Fruit fly (Drosophila melanogaster) whole organism, embryonic: ENCODE measurements around the gene CG15764.
A peak's percentile ranks its signal among the peaks of the same experiment; 100 is the strongest.

Experiments
- Bteb2 ChIP-seq: fragments of 200-800 bp; sonication (Bioruptor generic); optimal IDR thresholded peaks from 2 replicates; lab custom pipeline; 2016; ENCODE audit warnings: missing biosample characterization, missing genetic modification characterization
- CG10147 ChIP-seq: fragments of 200-800 bp; sonication (Bioruptor generic); optimal IDR thresholded peaks from 2 replicates; lab custom pipeline; 2019; ENCODE audit warnings: missing biosample characterization, mild to moderate bottlenecking, missing genetic modification characterization, moderate library complexity
- CG10654 ChIP-seq: fragments of 200-800 bp; sonication (Bioruptor generic); optimal IDR thresholded peaks from 2 replicates; lab custom pipeline; 2016; ENCODE audit warnings: missing biosample characterization, missing genetic modification characterization
- CG11247 ChIP-seq: fragments of 200-800 bp; sonication (Bioruptor generic); IDR thresholded peaks from 2 replicates; pipeline ENCODE4 v1.3.6; 2022; ENCODE audit warnings: missing biosample characterization, missing genetic modification characterization
- CG14965 ChIP-seq: fragments of 200-800 bp; sonication (Bioruptor generic); optimal IDR thresholded peaks from 2 replicates; lab custom pipeline; 2016; ENCODE audit warnings: missing biosample characterization, missing genetic modification characterization, borderline replicate concordance
- CG17385 ChIP-seq: fragments of 200-800 bp; sonication (Bioruptor generic); optimal IDR thresholded peaks from 3 replicates; lab custom pipeline; 2018; ENCODE audit warnings: missing biosample characterization, mild to moderate bottlenecking, missing genetic modification characterization
- CG18262 ChIP-seq: fragments of 200-800 bp; optimal IDR thresholded peaks from 3 replicates; lab custom pipeline; 2019; ENCODE audit warnings: missing biosample characterization, mild to moderate bottlenecking, missing genetic modification characterization, moderate library complexity
- CG18619 ChIP-seq: fragments of 200-800 bp; sonication (Bioruptor generic); optimal IDR thresholded peaks from 3 replicates; lab custom pipeline; 2017; ENCODE audit warnings: missing biosample characterization, mild to moderate bottlenecking, missing genetic modification characterization
- CG30403 ChIP-seq: fragments of 200-800 bp; sonication (Bioruptor generic); optimal IDR thresholded peaks from 3 replicates; lab custom pipeline; 2016; ENCODE audit warnings: missing biosample characterization, missing genetic modification characterization
- CG3995 ChIP-seq: fragments of 200-800 bp; sonication (Bioruptor generic); optimal IDR thresholded peaks from 3 replicates; lab custom pipeline; 2016; ENCODE audit warnings: missing biosample characterization, missing genetic modification characterization
- CG4854 ChIP-seq: fragments of 200-800 bp; sonication (Bioruptor generic); optimal IDR thresholded peaks from 2 replicates; lab custom pipeline; 2016; ENCODE audit warnings: missing biosample characterization, missing genetic modification characterization, inconsistent platforms
- CG6683 ChIP-seq: fragments of 200-800 bp; sonication (Bioruptor generic); optimal IDR thresholded peaks from 2 replicates; lab custom pipeline; 2017; ENCODE audit warnings: missing biosample characterization, mild to moderate bottlenecking, missing genetic modification characterization, missing genetic modification reagents
- CG7357 ChIP-seq: fragments of 200-800 bp; sonication (Bioruptor generic); IDR thresholded peaks from 3 replicates; pipeline ENCODE4 v1.3.6; 2022; ENCODE audit warnings: missing biosample characterization, missing genetic modification characterization
- CG8765 ChIP-seq: fragments of 200-800 bp; sonication (Bioruptor generic); IDR thresholded peaks from 2 replicates; pipeline ENCODE4 v1.3.6; 2022; ENCODE audit warnings: missing biosample characterization, missing genetic modification characterization
- CG9727 ChIP-seq: fragments of 200-800 bp; sonication (Bioruptor generic); optimal IDR thresholded peaks from 3 replicates; lab custom pipeline; 2017; ENCODE audit warnings: missing biosample characterization, mild to moderate bottlenecking, missing genetic modification characterization
- Camta ChIP-seq: fragments of 200-800 bp; sonication (Bioruptor generic); optimal IDR thresholded peaks from 2 replicates; lab custom pipeline; 2016; ENCODE audit warnings: missing biosample characterization, missing genetic modification characterization
- D19B ChIP-seq: fragments of 200-800 bp; sonication (Bioruptor generic); optimal IDR thresholded peaks from 2 replicates; lab custom pipeline; 2017; ENCODE audit warnings: missing biosample characterization, mild to moderate bottlenecking, missing genetic modification characterization
- Eip74EF ChIP-seq, 2 experiments: fragments of 200-800 bp in 1 of 2; fragments of >200 bp in 1 of 2; sonication (Bioruptor generic) in 1 of 2; optimal IDR thresholded peaks; 2 replicates each; lab custom pipeline; 2017 to 2019; ENCODE audit warnings: missing biosample characterization in 2 of 2, missing genetic modification characterization in 2 of 2, mild to moderate bottlenecking in 1 of 2, moderate library complexity in 1 of 2
- HLH54F ChIP-seq: fragments of 200-800 bp; sonication (Bioruptor generic); optimal IDR thresholded peaks from 3 replicates; lab custom pipeline; 2016; ENCODE audit warnings: missing biosample characterization, missing genetic modification characterization
- Kr ChIP-seq: fragments of 200-800 bp; sonication (Bioruptor generic); optimal IDR thresholded peaks from 2 replicates; lab custom pipeline; 2017; ENCODE audit warnings: missing biosample characterization, mild to moderate bottlenecking, missing genetic modification characterization
- Max ChIP-seq: fragments of 200-800 bp; sonication (Bioruptor generic); optimal IDR thresholded peaks from 2 replicates; lab custom pipeline; 2016; ENCODE audit warnings: missing biosample characterization, mild to moderate bottlenecking, missing genetic modification characterization
- NC2β ChIP-seq: fragments of 200-800 bp; sonication (Bioruptor generic); optimal IDR thresholded peaks from 2 replicates; lab custom pipeline; 2016; ENCODE audit warnings: missing biosample characterization, missing genetic modification characterization
- NFAT ChIP-seq: fragments of 200-800 bp; sonication (Bioruptor generic); IDR thresholded peaks from 2 replicates; pipeline ENCODE4 v1.3.6; 2022; ENCODE audit warnings: missing biosample characterization, missing genetic modification characterization
- Trl ChIP-seq, 3 experiments: fragments of >200 bp in 2 of 3; fragments of 200-800 bp in 1 of 3; sonication (Bioruptor generic) in 1 of 3; optimal IDR thresholded peaks; 2 replicates in 1 of 3; 3 replicates in 2 of 3; lab custom pipeline; 2016 to 2017; ENCODE audit warnings: missing biosample characterization in 1 of 3, missing genetic modification characterization in 1 of 3
- Xbp1 ChIP-seq: fragments of 200-800 bp; sonication (Bioruptor generic); optimal IDR thresholded peaks from 3 replicates; lab custom pipeline; 2016; ENCODE audit warnings: missing biosample characterization, mild to moderate bottlenecking, missing genetic modification characterization
- abd-A ChIP-seq: fragments of 200-800 bp; sonication (Bioruptor generic); optimal IDR thresholded peaks from 3 replicates; lab custom pipeline; 2019; ENCODE audit warnings: missing biosample characterization, mild to moderate bottlenecking, missing genetic modification characterization, moderate library complexity
- bbx ChIP-seq: fragments of 200-800 bp; sonication (Bioruptor generic); IDR thresholded peaks from 2 replicates; pipeline ENCODE4 v1.3.6; 2022; ENCODE audit warnings: missing biosample characterization, missing genetic modification characterization; ENCODE audit not compliant: partially characterized antibody
- bigmax ChIP-seq: fragments of 200-800 bp; sonication (Bioruptor generic); optimal IDR thresholded peaks from 2 replicates; lab custom pipeline; 2018; ENCODE audit warnings: missing biosample characterization, mild to moderate bottlenecking, missing genetic modification characterization
- cg ChIP-seq: fragments of 200-800 bp; sonication (Bioruptor generic); optimal IDR thresholded peaks from 3 replicates; lab custom pipeline; 2019; ENCODE audit warnings: missing biosample characterization, mild to moderate bottlenecking, missing genetic modification characterization, moderate library complexity
- dpn ChIP-seq, 2 experiments: fragments of 200-800 bp; sonication (Bioruptor generic); optimal IDR thresholded peaks; 3 replicates each; lab custom pipeline; 2016; ENCODE audit warnings: missing biosample characterization in 2 of 2, missing genetic modification characterization in 2 of 2
- ems ChIP-seq: fragments of 200-800 bp; sonication (Bioruptor generic); optimal IDR thresholded peaks from 3 replicates; lab custom pipeline; 2016; ENCODE audit warnings: missing biosample characterization, missing genetic modification characterization
- en ChIP-seq: fragments of 200-800 bp; sonication (Bioruptor generic); optimal IDR thresholded peaks from 2 replicates; lab custom pipeline; 2016; ENCODE audit warnings: missing biosample characterization, missing genetic modification characterization
- ewg ChIP-seq: fragments of 200-800 bp; sonication (Bioruptor generic); optimal IDR thresholded peaks from 3 replicates; lab custom pipeline; 2017; ENCODE audit warnings: mild to moderate bottlenecking, missing biosample characterization, missing genetic modification reagents, missing genetic modification characterization
- eyg ChIP-seq: fragments of 200-800 bp; sonication (Bioruptor generic); optimal IDR thresholded peaks from 3 replicates; lab custom pipeline; 2016; ENCODE audit warnings: missing biosample characterization, missing genetic modification characterization
- fd64A ChIP-seq: fragments of 200-800 bp; sonication (Bioruptor generic); optimal IDR thresholded peaks from 3 replicates; lab custom pipeline; 2018; ENCODE audit warnings: missing biosample characterization, mild to moderate bottlenecking, missing genetic modification characterization
- fru ChIP-seq: fragments of >200 bp; optimal IDR thresholded peaks from 2 replicates; lab custom pipeline; 2017
- grn ChIP-seq: fragments of 200-800 bp; sonication (Bioruptor generic); optimal IDR thresholded peaks from 3 replicates; lab custom pipeline; 2017; ENCODE audit warnings: missing biosample characterization, missing genetic modification characterization
- luna ChIP-seq: fragments of 200-800 bp; sonication (Bioruptor generic); optimal IDR thresholded peaks from 2 replicates; lab custom pipeline; 2016; ENCODE audit warnings: missing biosample characterization, missing genetic modification characterization
- nerfin-1 ChIP-seq: fragments of 200-800 bp; sonication (Bioruptor generic); optimal IDR thresholded peaks from 3 replicates; lab custom pipeline; 2019; ENCODE audit warnings: missing biosample characterization, mild to moderate bottlenecking, missing genetic modification characterization, moderate library complexity
- nmo ChIP-seq: fragments of 200-800 bp; sonication (Bioruptor generic); optimal IDR thresholded peaks from 2 replicates; lab custom pipeline; 2018; ENCODE audit warnings: missing biosample characterization, mild to moderate bottlenecking, missing genetic modification characterization, moderate library complexity
- row ChIP-seq: fragments of 200-800 bp; sonication (Bioruptor generic); IDR thresholded peaks from 3 replicates; pipeline ENCODE4 v1.3.6; 2022; ENCODE audit warnings: missing biosample characterization, missing genetic modification characterization
- salm ChIP-seq: fragments of 200-800 bp; sonication (Bioruptor generic); optimal IDR thresholded peaks from 2 replicates; lab custom pipeline; 2018; ENCODE audit warnings: missing biosample characterization, mild to moderate bottlenecking, missing genetic modification characterization
- sc ChIP-seq, 3 experiments: fragments of >200 bp in 2 of 3; fragments of 200-800 bp in 1 of 3; sonication (Bioruptor generic) in 1 of 3; optimal IDR thresholded peaks; 2 replicates in 2 of 3; 3 replicates in 1 of 3; lab custom pipeline; 2017; ENCODE audit warnings: mild to moderate bottlenecking in 1 of 3, missing biosample characterization in 1 of 3, missing genetic modification characterization in 1 of 3, missing genetic modification reagents in 1 of 3
- seq ChIP-seq: fragments of 200-800 bp; sonication (Bioruptor generic); IDR thresholded peaks from 2 replicates; pipeline ENCODE4 v1.3.6; 2022; ENCODE audit warnings: missing biosample characterization, missing genetic modification characterization
- sr ChIP-seq: fragments of 200-800 bp; sonication (Bioruptor generic); IDR thresholded peaks from 3 replicates; pipeline ENCODE4 v1.3.6; 2022; ENCODE audit warnings: missing biosample characterization, missing genetic modification characterization
- tup ChIP-seq: fragments of 200-800 bp; sonication (Bioruptor generic); optimal IDR thresholded peaks from 2 replicates; lab custom pipeline; 2016; ENCODE audit warnings: missing biosample characterization, mild to moderate bottlenecking, missing genetic modification characterization, moderate library complexity
- unpg ChIP-seq: fragments of 200-800 bp; sonication (Bioruptor generic); optimal IDR thresholded peaks from 3 replicates; lab custom pipeline; 2018; ENCODE audit warnings: missing biosample characterization, mild to moderate bottlenecking, missing genetic modification characterization, moderate library complexity
- zen ChIP-seq: fragments of 200-800 bp; sonication (Bioruptor generic); optimal IDR thresholded peaks from 3 replicates; lab custom pipeline; 2018; ENCODE audit warnings: missing biosample characterization, mild to moderate bottlenecking, missing genetic modification characterization, moderate library complexity
- zfh2 ChIP-seq: fragments of 200-800 bp; sonication (Bioruptor generic); optimal IDR thresholded peaks from 2 replicates; lab custom pipeline; 2016; ENCODE audit warnings: missing biosample characterization, missing genetic modification characterization

CG15764 gene

DNA sequence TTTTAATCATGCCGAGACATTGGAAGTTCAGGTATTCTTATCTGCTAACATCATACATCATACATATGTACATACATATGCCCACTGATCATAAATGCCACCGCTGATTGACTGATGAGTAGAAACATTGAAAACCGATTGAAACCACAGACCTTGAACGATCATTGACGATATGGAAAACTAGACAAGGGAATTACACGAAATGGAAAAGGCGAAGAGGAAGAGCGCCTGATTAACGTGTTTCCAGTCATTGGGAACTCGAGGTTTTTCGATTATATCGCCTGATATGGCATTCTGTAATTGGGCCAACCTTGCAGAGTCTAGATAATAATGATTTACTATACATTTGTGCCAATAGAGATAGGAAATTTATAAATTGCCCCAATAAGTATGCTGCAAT is 16.0 kb downstream of the CG15764 start (continued):
- TF ChIP-seq ems (GFP tag; lab: Kevin White, UChicago) (no peak), row (GFP tag; lab: Robert Waterston, UW) (no peak), NFAT (GFP tag; lab: Robert Waterston, UW) (no peak), CG6683 (GFP tag; lab: Kevin White, UChicago) (no peak), dpn (GFP tag; optimal IDR thresholded peaks at IDR 0.05; lab: Kevin White, UChicago) (no peak), nmo (GFP tag; lab: Kevin White, UChicago) (no peak), Camta (GFP tag; lab: Kevin White, UChicago) (no peak), CG17385 (GFP tag; lab: Kevin White, UChicago) (peak; percentile 61), Kr (GFP tag; lab: Kevin White, UChicago) (no peak), zfh2 (GFP tag; lab: Kevin White, UChicago) (no peak), CG4854 (GFP tag; lab: Kevin White, UChicago) (no peak), Eip74EF (GFP tag; optimal IDR thresholded peaks at IDR 0.05; lab: Kevin White, UChicago) (no peak)

DNA sequence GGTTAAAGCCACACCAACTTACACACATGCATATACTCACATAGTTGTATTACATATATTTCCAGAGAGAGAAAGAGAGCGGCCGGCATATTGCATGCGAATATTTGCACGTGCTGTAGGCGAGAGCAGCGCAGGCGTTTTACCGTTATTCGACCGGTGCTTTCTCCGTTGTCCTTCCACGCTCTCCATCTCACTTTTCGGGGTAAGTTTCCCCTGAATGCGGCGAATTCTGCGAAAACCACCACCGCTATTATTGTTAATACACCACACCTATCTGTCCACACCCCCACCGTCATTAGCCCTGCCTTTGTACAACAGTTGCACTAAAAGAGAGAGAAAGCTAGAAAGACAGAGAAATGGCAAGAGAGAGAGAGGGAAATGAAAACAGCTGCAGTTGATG is 16.6 kb downstream of the CG15764 start:
- TF ChIP-seq CG3995 (GFP tag; lab: Kevin White, UChicago) (no peak), Max (GFP tag; lab: Kevin White, UChicago) (no peak), CG10147 (GFP tag; lab: Kevin White, UChicago) (no peak), bbx (GFP tag; lab: Robert Waterston, UW) (no peak), seq (GFP tag; lab: Robert Waterston, UW) (peak; percentile 46; the same call in 1 of the 2 replicates), CG18619 (no peak), sr (no peak), NC2β (GFP tag; lab: Kevin White, UChicago) (no peak), zen (tag; lab: Kevin White, UChicago) (peak; percentile 33), Xbp1 (no peak), fd64A (no peak), ewg (GFP tag; lab: Kevin White, UChicago) (peak; percentile 66), cg (GFP tag; lab: Kevin White, UChicago) (peak; percentile 23), CG30403 (GFP tag; lab: Kevin White, UChicago) (no peak), CG11247 (GFP tag; lab: Robert Waterston, UW) (no peak), HLH54F (GFP tag; lab: Kevin White, UChicago) (no peak), sc (optimal IDR thresholded peaks at IDR 0.05; lab: Kevin White, UChicago) (no peak), sc (GFP tag; optimal IDR thresholded peaks at IDR 0.05; lab: Kevin White, UChicago) (no peak), tup (GFP tag; lab: Kevin White, UChicago) (no peak), luna (GFP tag; lab: Kevin White, UChicago) (no peak), CG14965 (no peak), unpg (GFP tag; lab: Kevin White, UChicago) (no peak), D19B (GFP tag; lab: Kevin White, UChicago) (no peak), CG10654 (GFP tag; lab: Kevin White, UChicago) (no peak), Bteb2 (GFP tag; lab: Kevin White, UChicago) (no peak), salm (tag; lab: Kevin White, UChicago) (no peak), nerfin-1 (tag; lab: Kevin White, UChicago) (no peak), CG9727 (no peak), Trl (optimal IDR thresholded peaks at IDR 0.05; lab: Kevin White, UChicago) (peak; percentile 31 to 63), Trl (GFP tag; optimal IDR thresholded peaks at IDR 0.05; lab: Kevin White, UChicago) (no peak), bigmax (no peak), fru (lab: Kevin White, UChicago) (no peak), CG7357 (GFP tag; lab: Robert Waterston, UW) (no peak), CG18262 (no peak), grn (no peak), dpn (GFP tag; optimal IDR thresholded peaks at IDR 0.05; lab: Kevin White, UChicago) (no peak), CG8765 (GFP tag; lab: Robert Waterston, UW) (no peak), abd-A (tag; lab: Kevin White, UChicago) (peak; percentile 3), eyg (GFP tag; lab: Kevin White, UChicago) (no peak), en (GFP tag; lab: Kevin White, UChicago) (no peak)
